Worm (Caenorhabditis elegans): ENCODE measurements around the gene M02D8.7.

DNA sequence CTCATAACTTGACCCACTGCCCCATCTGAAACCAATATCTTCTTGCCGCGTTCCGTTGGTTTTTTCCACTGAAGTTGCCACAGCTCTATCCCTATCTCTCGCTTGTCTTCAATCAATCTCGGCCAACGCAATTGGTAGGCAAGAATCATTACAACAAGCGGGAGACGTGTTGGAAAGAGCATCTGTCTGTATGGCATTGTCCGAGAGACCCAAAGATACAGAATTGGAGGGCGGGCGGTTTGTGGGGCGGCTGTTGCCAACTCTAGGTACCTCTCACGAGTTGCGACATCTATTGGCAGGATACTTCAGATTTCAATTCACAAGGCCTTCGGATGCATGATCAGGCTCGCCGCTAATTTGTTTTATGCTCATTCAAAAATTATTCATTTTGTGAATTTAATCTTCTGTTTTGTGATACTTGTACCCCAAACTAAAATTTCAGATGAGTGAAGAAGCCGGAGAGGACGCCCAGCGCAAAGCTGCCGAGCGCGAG lies 46.3 kb upstream of the M02D8.7 start, which contains the start of gene unc-27:
- no peak for TF ChIP-seq pqm-1 (tag; optimal IDR thresholded peaks at IDR 0.05)
- TF ChIP-seq che-1 (tag; optimal IDR thresholded peaks at IDR 0.05): no peak
- TF ChIP-seq ceh-34 (tag; optimal IDR thresholded peaks at IDR 0.05): no peak

Data from whole organism, late embryonic.